Worm (Caenorhabditis elegans) whole organism, early embryonic: Measurements from ENCODE around the gene ZC262.7.

ENCODE experiments used
- ama-1 ChIP-seq: fragments of 150-350 bp; optimal IDR thresholded peaks from 2 replicates; lab custom pipeline; 2014
- ets-7 ChIP-seq: sonication (generic microtip); optimal IDR thresholded peaks from 2 replicates; lab custom pipeline; 2016; ENCODE audit warnings: missing genotype, missing genetic modification characterization, missing compliant biosample characterization

- TF ChIP-seq ets-7 (tag; lab: Kevin White, UChicago) (no peak), ama-1 (lab: Kevin White, UChicago) (no peak)
Observed at ce11 chrIII:8307356-8307755, 36.8 kb downstream of the ZC262.7 start, which contains the start of the genes F10E9.7 and F10E9.5.
